Worm (Caenorhabditis elegans) whole organism, midembryonic: ENCODE data around the gene cct-8.

Experiments
- cog-1 ChIP-seq: sonication (generic microtip); optimal IDR thresholded peaks from 2 replicates; lab custom pipeline; 2016; ENCODE audit warnings: missing genetic modification characterization, missing compliant biosample characterization
- med-1 ChIP-seq: sonication (generic microtip); optimal IDR thresholded peaks from 2 replicates; lab custom pipeline; 2017; ENCODE audit warnings: missing genetic modification characterization, mild to moderate bottlenecking, missing compliant biosample characterization, antibody characterized with exemption, missing genetic modification reagents; ENCODE audit not compliant: insufficient read depth

ce11 chrIV:1110999-1111398 is 17.3 kb upstream of the cct-8 start:
- no peak for TF ChIP-seq cog-1 (tag; lab: Kevin White, UChicago)
- no peak for TF ChIP-seq med-1 (GFP tag; lab: Kevin White, UChicago)
